Worm (Caenorhabditis elegans) whole organism, L1 larva: ENCODE measurements around the gene lpd-7.
A peak's percentile ranks its signal among the peaks of the same experiment; 100 is the strongest.

Experiments
- C04F5.9 ChIP-seq: sonication (generic microtip); optimal IDR thresholded peaks from 2 replicates; lab custom pipeline; 2016; ENCODE audit warnings: missing genetic modification characterization, missing compliant biosample characterization
- C16A3.4 ChIP-seq: fragments of 150-350 bp; optimal IDR thresholded peaks from 2 replicates; lab custom pipeline; 2014; ENCODE audit warnings: missing biosample characterization, missing genetic modification characterization
- ama-1 ChIP-seq: fragments of 150-350 bp; optimal IDR thresholded peaks from 2 replicates; lab custom pipeline; 2014
- blmp-1 ChIP-seq: fragments of 150-350 bp; optimal IDR thresholded peaks from 2 replicates; lab custom pipeline; 2014; ENCODE audit warnings: missing biosample characterization, missing genetic modification characterization
- ceh-63 ChIP-seq: fragments of 200-800 bp; sonication (Bioruptor generic); optimal IDR thresholded peaks from 2 replicates; lab custom pipeline; 2018; ENCODE audit warnings: mild to moderate bottlenecking, missing genetic modification characterization, missing compliant biosample characterization
- ceh-82 ChIP-seq, 3 experiments: fragments of 150-350 bp in 1 of 3; sonication (generic microtip) in 2 of 3; optimal IDR thresholded peaks; 2 replicates each; lab custom pipeline; 2014 to 2017; ENCODE audit warnings: missing biosample characterization in 3 of 3, missing genetic modification characterization in 3 of 3
- ceh-88 ChIP-seq: fragments of 200-800 bp; sonication (Bioruptor generic); IDR thresholded peaks from 2 replicates; pipeline ENCODE4 v1.3.6; 2022; ENCODE audit warnings: missing genetic modification characterization, missing compliant biosample characterization
- ces-1 ChIP-seq: fragments of 150-350 bp; optimal IDR thresholded peaks from 2 replicates; lab custom pipeline; 2014; ENCODE audit warnings: missing biosample characterization, missing genetic modification reagents, missing genetic modification characterization
- efl-1 ChIP-seq, 4 experiments: fragments of 150-350 bp; optimal IDR thresholded peaks in 3 of 4; peaks in 1 of 4; 1 replicate in 1 of 4; 2 replicates in 3 of 4; lab custom pipeline; 2014; ENCODE audit warnings: missing biosample characterization in 2 of 4, missing genetic modification characterization in 2 of 4, missing genetic modification reagents in 2 of 4
- efl-3 ChIP-seq: fragments of 200-800 bp; sonication (Bioruptor generic); optimal IDR thresholded peaks from 2 replicates; lab custom pipeline; 2018; ENCODE audit warnings: mild to moderate bottlenecking, missing genetic modification characterization, missing compliant biosample characterization
- egl-13 ChIP-seq: sonication (generic microtip); optimal IDR thresholded peaks from 2 replicates; lab custom pipeline; 2016; ENCODE audit warnings: missing genotype, missing genetic modification reagents, missing genetic modification characterization, missing compliant biosample characterization
- egl-27 ChIP-seq, 2 experiments: fragments of 150-350 bp in 1 of 2; sonication (generic microtip); optimal IDR thresholded peaks; 3 replicates each; lab custom pipeline; 2017 to 2018; ENCODE audit warnings: missing biosample characterization in 2 of 2, missing genetic modification characterization in 2 of 2, missing genetic modification reagents in 2 of 2
- elt-3 ChIP-seq, 6 experiments: fragments of 150-350 bp in 1 of 6; sonication (generic microtip); optimal IDR thresholded peaks; 2 replicates each; lab custom pipeline; 2017 to 2018; ENCODE audit warnings: missing biosample characterization in 6 of 6, missing genetic modification characterization in 6 of 6, inconsistent platforms in 1 of 6
- fkh-4 ChIP-seq: sonication (generic microtip); optimal IDR thresholded peaks from 2 replicates; lab custom pipeline; 2016; ENCODE audit warnings: missing compliant biosample characterization, missing genetic modification characterization, borderline replicate concordance
- fos-1 ChIP-seq: fragments of 150-350 bp; optimal IDR thresholded peaks from 2 replicates; lab custom pipeline; 2014; ENCODE audit warnings: missing biosample characterization, missing genetic modification characterization
- grh-1 ChIP-seq: fragments of 200-800 bp; sonication (Bioruptor generic); IDR thresholded peaks from 2 replicates; pipeline ENCODE4 v1.3.6; 2022; ENCODE audit warnings: missing genetic modification reagents, missing genetic modification characterization, missing compliant biosample characterization
- hlh-4 ChIP-seq: sonication (generic microtip); optimal IDR thresholded peaks from 2 replicates; lab custom pipeline; 2016; ENCODE audit warnings: mild to moderate bottlenecking, missing genetic modification characterization, missing compliant biosample characterization
- irx-1 ChIP-seq: sonication (generic microtip); optimal IDR thresholded peaks from 2 replicates; lab custom pipeline; 2016; ENCODE audit warnings: missing genetic modification characterization, missing compliant biosample characterization
- lin-13 ChIP-seq: fragments of 150-350 bp; optimal IDR thresholded peaks from 2 replicates; lab custom pipeline; 2014; ENCODE audit warnings: missing biosample characterization, missing genetic modification reagents, missing genetic modification characterization
- lin-14 ChIP-seq: fragments of 200-800 bp; sonication (Bioruptor generic); optimal IDR thresholded peaks from 2 replicates; lab custom pipeline; 2018; ENCODE audit warnings: mild to moderate bottlenecking, missing genetic modification characterization, moderate library complexity, missing compliant biosample characterization
- lin-39 ChIP-seq: fragments of 150-350 bp; optimal IDR thresholded peaks from 2 replicates; lab custom pipeline; 2014; ENCODE audit warnings: missing biosample characterization, missing genetic modification reagents, missing genetic modification characterization
- lsy-2 ChIP-seq, 2 experiments: fragments of 150-350 bp; optimal IDR thresholded peaks; 2 replicates each; lab custom pipeline; 2014; ENCODE audit warnings: missing biosample characterization in 2 of 2, missing genetic modification characterization in 2 of 2
- mab-9 ChIP-seq: fragments of 200-800 bp; sonication (Bioruptor generic); IDR thresholded peaks from 2 replicates; pipeline ENCODE4 v1.3.6; 2022; ENCODE audit warnings: missing genetic modification reagents, missing genetic modification characterization, missing compliant biosample characterization
- mef-2 ChIP-seq: fragments of 150-350 bp; optimal IDR thresholded peaks from 2 replicates; lab custom pipeline; 2014; ENCODE audit warnings: missing biosample characterization, missing genetic modification characterization
- nhr-11 ChIP-seq: fragments of 150-350 bp; optimal IDR thresholded peaks from 2 replicates; lab custom pipeline; 2014; ENCODE audit warnings: missing biosample characterization, missing genetic modification characterization
- nhr-12 ChIP-seq: sonication (generic microtip); optimal IDR thresholded peaks from 2 replicates; lab custom pipeline; 2017; ENCODE audit warnings: missing biosample characterization, missing genetic modification characterization
- nhr-19 ChIP-seq: fragments of 200-800 bp; sonication (Bioruptor generic); conservative IDR thresholded peaks from 2 replicates; pipeline ENCODE4 v1.3.6; 2022; ENCODE audit warnings: missing genetic modification characterization, missing compliant biosample characterization
- nhr-71 ChIP-seq: sonication (generic microtip); optimal IDR thresholded peaks from 2 replicates; lab custom pipeline; 2016; ENCODE audit warnings: mild to moderate bottlenecking, missing genetic modification characterization, moderate library complexity, missing compliant biosample characterization
- nhr-85 ChIP-seq: sonication (generic microtip); peaks from one replicate; lab custom pipeline; 2016; ENCODE audit warnings: missing genetic modification characterization, inconsistent platforms, missing compliant biosample characterization
- pag-3 ChIP-seq: sonication (generic microtip); optimal IDR thresholded peaks from 2 replicates; lab custom pipeline; 2017; ENCODE audit warnings: missing genetic modification characterization, mild to moderate bottlenecking, missing compliant biosample characterization, antibody characterized with exemption, borderline replicate concordance; ENCODE audit not compliant: insufficient read depth
- pax-3 ChIP-seq: fragments of 200-800 bp; sonication (Bioruptor generic); optimal IDR thresholded peaks from 2 replicates; lab custom pipeline; 2018; ENCODE audit warnings: mild to moderate bottlenecking, missing genetic modification characterization, moderate library complexity, missing compliant biosample characterization
- rnt-1 ChIP-seq: sonication (generic microtip); optimal IDR thresholded peaks from 2 replicates; lab custom pipeline; 2016; ENCODE audit warnings: mild to moderate bottlenecking, missing genetic modification characterization, moderate library complexity, missing compliant biosample characterization
- skn-1 ChIP-seq: fragments of 150-350 bp; optimal IDR thresholded peaks from 2 replicates; lab custom pipeline; 2014; ENCODE audit warnings: missing biosample characterization, missing genetic modification characterization
- snu-23 ChIP-seq: sonication (generic microtip); optimal IDR thresholded peaks from 2 replicates; lab custom pipeline; 2016; ENCODE audit warnings: missing genetic modification characterization, missing compliant biosample characterization
- swsn-7 ChIP-seq: sonication (generic microtip); optimal IDR thresholded peaks from 2 replicates; lab custom pipeline; 2016; ENCODE audit warnings: missing genetic modification characterization, missing compliant biosample characterization
- tbx-2 ChIP-seq: sonication (generic microtip); optimal IDR thresholded peaks from 2 replicates; lab custom pipeline; 2016; ENCODE audit warnings: missing genetic modification characterization, missing compliant biosample characterization
- unc-30 ChIP-seq: sonication (generic microtip); optimal IDR thresholded peaks from 2 replicates; lab custom pipeline; 2017; ENCODE audit warnings: missing biosample characterization, missing genetic modification characterization
- unc-98 ChIP-seq: fragments of 200-800 bp; sonication (Bioruptor generic); IDR thresholded peaks from 2 replicates; pipeline ENCODE4 v1.3.6; 2022; ENCODE audit warnings: missing genetic modification characterization, missing compliant biosample characterization
- zip-4 ChIP-seq: fragments of 200-800 bp; sonication (Bioruptor generic); optimal IDR thresholded peaks from 2 replicates; lab custom pipeline; 2018; ENCODE audit warnings: mild to moderate bottlenecking, missing genetic modification characterization, moderate library complexity, missing compliant biosample characterization

The lpd-7 gene

DNA sequence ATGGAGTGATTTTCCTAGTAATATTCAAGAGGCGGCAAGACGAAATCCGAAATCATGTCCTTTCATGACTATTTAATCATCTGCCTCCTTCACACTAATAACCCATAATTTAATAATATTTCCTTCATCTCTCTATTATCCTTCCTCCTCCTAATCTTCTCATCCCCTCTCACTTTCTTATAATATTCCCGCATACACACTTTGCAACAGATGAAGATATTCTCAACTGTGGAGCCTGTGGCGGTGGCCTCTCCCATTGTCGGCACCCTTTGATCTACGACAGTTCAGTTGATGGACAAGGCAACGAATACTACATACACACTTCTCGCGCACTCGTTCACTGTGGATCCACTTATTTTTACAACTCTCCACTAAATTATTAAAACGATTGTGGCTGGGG is 14.5 kb upstream of the lpd-7 start:
- TF ChIP-seq ceh-82 (tag; optimal IDR thresholded peaks at IDR 0.05; lab: Kevin White, UChicago) = no peak
- no peak for TF ChIP-seq fkh-4 (tag; lab: Kevin White, UChicago)
- TF ChIP-seq elt-3 (tag; optimal IDR thresholded peaks at IDR 0.05; lab: Kevin White, UChicago) = no peak
- TF ChIP-seq snu-23 (GFP tag; lab: Kevin White, UChicago) = no peak
- no peak for TF ChIP-seq unc-98 (GFP tag; lab: Robert Waterston, UW)
- no peak for TF ChIP-seq pax-3 (tag; lab: Kevin White, UChicago)
- TF ChIP-seq rnt-1 = no peak
- no peak for TF ChIP-seq ama-1 (lab: Kevin White, UChicago)
- no peak for TF ChIP-seq egl-13 (tag; lab: Kevin White, UChicago)
- TF ChIP-seq C16A3.4 (tag; lab: Kevin White, UChicago) = no peak
- TF ChIP-seq ceh-63 (GFP tag; lab: Kevin White, UChicago) = no peak
- TF ChIP-seq fos-1 = no peak

DNA sequence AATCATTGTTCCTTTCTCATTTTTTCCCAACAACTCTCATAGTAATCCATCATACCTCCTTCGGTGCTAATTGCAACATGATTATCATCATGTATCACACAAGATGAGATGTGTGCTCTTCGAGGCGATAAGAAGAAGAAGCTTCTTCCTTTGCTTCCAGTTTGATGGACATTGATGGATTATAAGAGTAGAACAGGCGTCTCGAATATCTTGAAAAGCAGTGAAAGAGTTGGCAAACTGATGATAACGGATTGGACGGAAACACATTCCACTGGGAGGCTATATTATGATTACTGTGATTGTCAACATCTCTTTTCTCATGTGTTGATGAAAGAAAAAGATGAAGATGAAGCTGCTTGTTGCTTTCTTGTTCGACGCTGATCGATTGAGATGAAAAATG is 13.3 kb upstream of the lpd-7 start:
- peak; percentile 67 for TF ChIP-seq rnt-1
- peak; percentile 87 for TF ChIP-seq lin-14
- peak; percentile 45 to 60 for TF ChIP-seq lsy-2 (tag; optimal IDR thresholded peaks at IDR 0.05; lab: Kevin White, UChicago)
- TF ChIP-seq skn-1 (tag; lab: Kevin White, UChicago) = no peak
- peak; percentile 5 for TF ChIP-seq swsn-7
- TF ChIP-seq mab-9 = no peak
- TF ChIP-seq tbx-2 = peak; percentile 48
- peak; percentile 29 for TF ChIP-seq irx-1
- TF ChIP-seq nhr-85 (tag; lab: Kevin White, UChicago) = no peak
- TF ChIP-seq nhr-19 (GFP tag; lab: Robert Waterston, UW) = peak; percentile 34
- peak; percentile 8 to 15 for TF ChIP-seq efl-1 (optimal IDR thresholded peaks at IDR 0.05; lab: Kevin White, UChicago)
- TF ChIP-seq efl-1 (GFP tag; optimal IDR thresholded peaks at IDR 0.05 in 1 of 2; lab: Kevin White, UChicago) = no peak
- TF ChIP-seq lin-39 (tag; lab: Kevin White, UChicago) = peak; percentile 56
- TF ChIP-seq snu-23 (GFP tag; lab: Kevin White, UChicago) = peak; percentile 18
- peak; percentile 72 for TF ChIP-seq nhr-71 (tag; lab: Kevin White, UChicago)
- TF ChIP-seq unc-30 (tag; lab: Kevin White, UChicago) = no peak

DNA sequence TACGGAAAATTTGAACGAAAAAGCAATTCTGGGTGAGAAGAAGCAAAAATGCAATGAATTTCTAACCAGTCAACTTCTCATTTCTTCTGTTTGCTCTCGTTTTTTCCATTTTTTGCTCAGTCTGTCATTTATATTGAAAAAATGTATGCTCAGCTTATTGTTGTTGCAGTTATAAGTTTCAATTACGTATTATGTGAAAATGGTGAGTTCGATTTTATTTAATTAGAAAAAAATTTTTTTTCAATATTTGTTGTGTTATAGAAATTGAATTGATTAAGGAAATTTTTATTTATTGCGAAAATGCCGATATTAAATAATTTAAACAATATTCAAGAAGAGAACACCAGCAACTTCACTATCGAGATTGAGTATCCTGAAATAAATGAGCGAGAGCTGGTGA is 11.3 kb upstream of the lpd-7 start, which contains the start of gene lgc-12:
Gene lgc-12, plus strand, starts transcription at position 301 of the 400 bp plus-strand sequence.
- TF ChIP-seq C04F5.9 (tag; lab: Kevin White, UChicago) (no peak), lin-13 (GFP tag; lab: Kevin White, UChicago) (no peak), swsn-7 (no peak), mef-2 (tag; lab: Kevin White, UChicago) (no peak), elt-3 (tag; optimal IDR thresholded peaks at IDR 0.05; lab: Kevin White, UChicago) (no peak)

DNA sequence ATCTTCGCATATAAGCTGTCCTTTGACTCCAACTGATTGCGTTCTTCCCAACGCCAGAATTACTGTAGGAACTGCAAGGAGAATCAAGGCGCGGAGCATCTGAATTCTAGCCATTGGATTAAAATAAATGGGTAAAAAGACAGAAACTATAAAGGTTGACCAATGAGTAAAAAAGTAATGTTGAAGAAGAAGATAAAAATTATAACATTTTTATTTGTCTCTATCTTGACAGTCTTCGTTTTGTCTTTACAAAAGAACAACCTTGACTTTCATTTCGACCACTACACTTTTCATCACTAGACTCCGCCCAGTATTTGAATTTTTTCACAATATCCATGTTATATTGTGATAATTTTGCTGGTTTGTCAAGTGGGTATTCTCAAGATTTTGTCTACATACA is 7.9 kb upstream of the lpd-7 start, which contains the start of gene ttr-8:
Gene ttr-8, minus strand, starts transcription at position 101 of the 400 bp plus-strand sequence.
- TF ChIP-seq ces-1 (GFP tag; lab: Kevin White, UChicago) (no peak), hlh-4 (tag; lab: Kevin White, UChicago) (no peak), zip-4 (GFP tag; lab: Kevin White, UChicago) (no peak), nhr-19 (GFP tag; lab: Robert Waterston, UW) (no peak), grh-1 (GFP tag; lab: Robert Waterston, UW) (no peak)

- TF ChIP-seq egl-27 (tag; optimal IDR thresholded peaks at IDR 0.05; lab: Kevin White, UChicago) (no peak), nhr-19 (GFP tag; lab: Robert Waterston, UW) (no peak), ama-1 (lab: Kevin White, UChicago) (no peak), lin-14 (peak; percentile 28), nhr-12 (tag; lab: Kevin White, UChicago) (no peak), ceh-88 (GFP tag; lab: Robert Waterston, UW) (no peak), grh-1 (GFP tag; lab: Robert Waterston, UW) (no peak), nhr-11 (tag; lab: Kevin White, UChicago) (no peak), elt-3 (tag; optimal IDR thresholded peaks at IDR 0.05; lab: Kevin White, UChicago) (peak in 2 of 6 experiments; percentile 28 to 60), nhr-85 (tag; lab: Kevin White, UChicago) (peak; percentile 60), blmp-1 (no peak), efl-3 (GFP tag; lab: Kevin White, UChicago) (no peak), pag-3 (tag; lab: Kevin White, UChicago) (peak; percentile 6)
- TF ChIP-seq, all 84 proteins: peak for 4
Measured at ce11 chrIII:7566098-7566497, 7.1 kb upstream of the lpd-7 start, which contains the start of gene ttr-32. Gene ttr-32 (plus strand): TSS chrIII:7566411.
